Fruit fly (Drosophila melanogaster): ENCODE results near the gene Nnf1b.

Gene Nnf1b

dm6 chr2L:827516-828362, 17.4 kb downstream of the Nnf1b start (continued):
- TF ChIP-seq CoRest (tag; optimal IDR thresholded peaks at IDR 0.05) (peak; percentile 29), ewg (GFP tag; optimal IDR thresholded peaks at IDR 0.05) (peak; percentile 46), Kr (GFP tag; optimal IDR thresholded peaks at IDR 0.05) (peak; percentile 27), CG17829 (tag; optimal IDR thresholded peaks at IDR 0.05) (peak; percentile 11), lola (GFP tag; optimal IDR thresholded peaks at IDR 0.05) (peak in 1 of 3 experiments; percentile 41), CG8924 (tag; optimal IDR thresholded peaks at IDR 0.05) (peak; percentile 59), onecut (GFP tag; IDR thresholded peaks at IDR 0.05) (no peak), CG17385 (GFP tag; optimal IDR thresholded peaks at IDR 0.05) (peak; percentile 48), oc (tag; optimal IDR thresholded peaks at IDR 0.05) (peak; percentile 57), CG9437 (GFP tag; optimal IDR thresholded peaks at IDR 0.05) (peak; percentile 29), CG17802 (tag; optimal IDR thresholded peaks at IDR 0.05) (peak; percentile 16), row (GFP tag; IDR thresholded peaks at IDR 0.05) (peak; percentile 64; the same call in 2 of the 3 replicates), CG5953 (GFP tag; IDR thresholded peaks at IDR 0.05) (0 out of 2 replicates have a peak, but pooled peaks have one; percentile 28), gem (tag; optimal IDR thresholded peaks at IDR 0.05) (peak; percentile 84), Pdp1 (GFP tag; optimal IDR thresholded peaks at IDR 0.05) (peak in 1 of 2 experiments; percentile 87), pros (GFP tag; optimal IDR thresholded peaks at IDR 0.05) (peak; percentile 17), Xrp1 (GFP tag; IDR thresholded peaks at IDR 0.05) (peak; percentile 60; the same call in 1 of the 2 replicates), pnt (GFP tag; optimal IDR thresholded peaks at IDR 0.05) (no peak), Ssrp (tag; optimal IDR thresholded peaks at IDR 0.05) (peak; percentile 48), CG5245 (GFP tag; optimal IDR thresholded peaks at IDR 0.05) (peak; percentile 19), CG16815 (GFP tag; optimal IDR thresholded peaks at IDR 0.05) (peak; percentile 15), sug (tag; optimal IDR thresholded peaks at IDR 0.05) (peak; percentile 13), unpg (GFP tag; optimal IDR thresholded peaks at IDR 0.05) (peak; percentile 42), CG1529 (GFP tag; optimal IDR thresholded peaks at IDR 0.05) (peak; percentile 65), sens-2 (GFP tag; IDR thresholded peaks at IDR 0.05) (peak; percentile 36; the same call in 1 of the 2 replicates), tap (tag; optimal IDR thresholded peaks at IDR 0.05) (peak; percentile 44), BEAF-32 (GFP tag; optimal IDR thresholded peaks at IDR 0.05) (no peak), CG10462 (GFP tag; optimal IDR thresholded peaks at IDR 0.05) (peak; percentile 32), vvl (GFP tag; IDR thresholded peaks at IDR 0.05) (peak; percentile 31; the same call in 1 of the 2 replicates), CG12391 (tag; optimal IDR thresholded peaks at IDR 0.05) (peak; percentile 74), Doc2 (GFP tag; IDR thresholded peaks at IDR 0.05) (no peak), HLH3B (GFP tag; IDR thresholded peaks at IDR 0.05) (0 out of 2 replicates have a peak, but pooled peaks have one; percentile 22), Six4 (GFP tag; optimal IDR thresholded peaks at IDR 0.05) (peak; percentile 7), seq (GFP tag; IDR thresholded peaks at IDR 0.05) (0 out of 2 replicates have a peak, but pooled peaks have one; percentile 21), dpn (GFP tag; optimal IDR thresholded peaks at IDR 0.05) (peak in 1 of 2 experiments; percentile 31), CG4617 (GFP tag; optimal IDR thresholded peaks at IDR 0.05; ENCODE audit: borderline replicate concordance) (no peak), lmd (GFP tag; IDR thresholded peaks at IDR 0.05) (no peak; the same call in 1 of the 2 replicates), Asciz (GFP tag; optimal IDR thresholded peaks at IDR 0.05) (peak; percentile 54), ato (GFP tag; IDR thresholded peaks at IDR 0.05; ENCODE audit: partially characterized antibody) (no peak), CG15696 (tag; optimal IDR thresholded peaks at IDR 0.05) (peak; percentile 19), Hr78 (GFP tag; optimal IDR thresholded peaks at IDR 0.05) (peak in 1 of 2 experiments; percentile 68), CG12299 (tag; optimal IDR thresholded peaks at IDR 0.05) (peak; percentile 26), CG10565 (GFP tag; optimal IDR thresholded peaks at IDR 0.05) (no peak), prd (optimal IDR thresholded peaks at IDR 0.05) (no peak), prd (GFP tag; IDR thresholded peaks at IDR 0.05) (peak; percentile 21; the same call in 1 of the 3 replicates), chif (GFP tag; optimal IDR thresholded peaks at IDR 0.05) (peak; percentile 7 to 34), sens (GFP tag) (peak; percentile 94)

Data from whole organism, embryonic.